Worm (Caenorhabditis elegans): Measurements from ENCODE around the gene K10G4.10.

K10G4.10 gene

ce11 chrV:17307926-17308325 lies 34.6 kb downstream of the K10G4.10 start:
- TF ChIP-seq fos-1 (tag; optimal IDR thresholded peaks at IDR 0.05) (no peak), snpc-4 (tag; optimal IDR thresholded peaks at IDR 0.05) (peak; percentile 5)

ce11 chrV:17312386-17312785 lies 39.0 kb downstream of the K10G4.10 start, which contains the start of gene Y61B8B.3:
Gene Y61B8B.3, minus strand, starts transcription at chrV:17312486.
- no peak for TF ChIP-seq ztf-1 (GFP tag; conservative IDR thresholded peaks at IDR 0.05)
- no peak for TF ChIP-seq unc-39 (tag; optimal IDR thresholded peaks at IDR 0.05)
- no peak for TF ChIP-seq fos-1 (tag; optimal IDR thresholded peaks at IDR 0.05)
- TF ChIP-seq Y55F3AM.14 (GFP tag; optimal IDR thresholded peaks at IDR 0.05): no peak
- TF ChIP-seq mdl-1 (tag; optimal IDR thresholded peaks at IDR 0.05): no peak

ce11 chrV:17315063-17315462 lies 41.7 kb downstream of the K10G4.10 start, which contains the start of gene F31E9.6:
Gene F31E9.6, minus strand, starts transcription at chrV:17315153.
- TF ChIP-seq peb-1 (tag; optimal IDR thresholded peaks at IDR 0.05) (no peak), aly-2 (tag; optimal IDR thresholded peaks at IDR 0.05) (no peak), R02D3.7 (tag; optimal IDR thresholded peaks at IDR 0.05) (no peak), mab-5 (tag; optimal IDR thresholded peaks at IDR 0.05) (no peak), gmeb-1 (tag; optimal IDR thresholded peaks at IDR 0.05) (no peak), lsy-2 (tag; optimal IDR thresholded peaks at IDR 0.05) (no peak), ZK546.5 (tag; optimal IDR thresholded peaks at IDR 0.05) (no peak), zag-1 (tag; optimal IDR thresholded peaks at IDR 0.05) (no peak), nhr-10 (tag; optimal IDR thresholded peaks at IDR 0.05) (no peak), nhr-6 (tag; optimal IDR thresholded peaks at IDR 0.05) (no peak), elt-3 (tag; optimal IDR thresholded peaks at IDR 0.05) (no peak), nhr-23 (tag; optimal IDR thresholded peaks at IDR 0.05) (no peak), nhr-21 (tag; optimal IDR thresholded peaks at IDR 0.05) (no peak), unc-55 (GFP tag; optimal IDR thresholded peaks at IDR 0.05) (no peak), unc-62 (GFP tag; optimal IDR thresholded peaks at IDR 0.05) (no peak), blmp-1 (tag; optimal IDR thresholded peaks at IDR 0.05; ENCODE audit: insufficient read depth) (no peak), sma-9 (GFP tag; optimal IDR thresholded peaks at IDR 0.05) (no peak), sma-9 (tag; optimal IDR thresholded peaks at IDR 0.05) (no peak)

ce11 chrV:17317297-17317696 lies 43.9 kb downstream of the K10G4.10 start:
- TF ChIP-seq skn-1 (tag; optimal IDR thresholded peaks at IDR 0.05) (no peak), lin-13 (GFP tag; optimal IDR thresholded peaks at IDR 0.05) (no peak), unc-62 (GFP tag; optimal IDR thresholded peaks at IDR 0.05) (no peak), alr-1 (tag; optimal IDR thresholded peaks at IDR 0.05) (no peak), nhr-21 (tag; optimal IDR thresholded peaks at IDR 0.05) (no peak), snpc-4 (tag; optimal IDR thresholded peaks at IDR 0.05) (no peak), nhr-10 (tag; optimal IDR thresholded peaks at IDR 0.05) (no peak), F13H6.1 (tag; optimal IDR thresholded peaks at IDR 0.05) (no peak), lin-39 (tag; optimal IDR thresholded peaks at IDR 0.05) (no peak), aly-2 (tag; optimal IDR thresholded peaks at IDR 0.05) (no peak), lin-11 (tag; optimal IDR thresholded peaks at IDR 0.05) (no peak), sem-4 (tag; optimal IDR thresholded peaks at IDR 0.05) (no peak)

- TF ChIP-seq ZK546.5 (tag; optimal IDR thresholded peaks at IDR 0.05) (no peak), lin-13 (GFP tag; optimal IDR thresholded peaks at IDR 0.05) (no peak), ztf-4 (tag; optimal IDR thresholded peaks at IDR 0.05) (no peak), ceh-82 (tag; optimal IDR thresholded peaks at IDR 0.05) (no peak), zag-1 (tag; optimal IDR thresholded peaks at IDR 0.05) (no peak), snpc-4 (tag; optimal IDR thresholded peaks at IDR 0.05) (no peak), aly-2 (tag; optimal IDR thresholded peaks at IDR 0.05) (no peak), skn-1 (tag; optimal IDR thresholded peaks at IDR 0.05) (no peak), dmd-4 (tag; optimal IDR thresholded peaks at IDR 0.05) (no peak), alr-1 (tag; optimal IDR thresholded peaks at IDR 0.05) (no peak), ceh-16 (tag; optimal IDR thresholded peaks at IDR 0.05) (no peak), nhr-11 (tag; optimal IDR thresholded peaks at IDR 0.05) (no peak), mdl-1 (tag; optimal IDR thresholded peaks at IDR 0.05) (no peak), sma-3 (GFP tag; optimal IDR thresholded peaks at IDR 0.05) (no peak), unc-39 (tag; optimal IDR thresholded peaks at IDR 0.05) (no peak), C34F6.9 (tag; optimal IDR thresholded peaks at IDR 0.05) (no peak), mbf-1 (tag; optimal IDR thresholded peaks at IDR 0.05) (no peak)
Observed at ce11 chrV:17317786-17318185, 44.4 kb downstream of the K10G4.10 start, which contains the start of gene srz-58. Gene srz-58, plus strand, starts transcription at chrV:17318147.
